Fruit fly (Drosophila melanogaster) whole organism, embryonic: ENCODE measurements around the gene CG17930.

Experiments used
- Asciz ChIP-seq: fragments of 200-800 bp; sonication (Bioruptor generic); optimal IDR thresholded peaks from 2 replicates; lab custom pipeline; 2017; ENCODE audit warnings: missing biosample characterization, mild to moderate bottlenecking, missing genetic modification characterization, missing genetic modification reagents
- CG12299 ChIP-seq: fragments of 200-800 bp; sonication (Bioruptor generic); optimal IDR thresholded peaks from 2 replicates; lab custom pipeline; 2018; ENCODE audit warnings: missing biosample characterization, mild to moderate bottlenecking, missing genetic modification characterization
- CG12942 ChIP-seq: fragments of 200-800 bp; sonication (Bioruptor generic); optimal IDR thresholded peaks from 3 replicates; lab custom pipeline; 2016; ENCODE audit warnings: missing biosample characterization, missing genetic modification characterization
- CG13775 ChIP-seq: fragments of 200-800 bp; sonication (Bioruptor generic); optimal IDR thresholded peaks from 3 replicates; lab custom pipeline; 2017; ENCODE audit warnings: missing biosample characterization, mild to moderate bottlenecking, missing genetic modification characterization
- CG14667 ChIP-seq: fragments of 200-800 bp; sonication (Bioruptor generic); IDR thresholded peaks from 2 replicates; pipeline ENCODE4 v1.3.6; 2022; ENCODE audit warnings: missing biosample characterization, missing genetic modification characterization
- CG16815 ChIP-seq: fragments of 200-800 bp; sonication (Bioruptor generic); optimal IDR thresholded peaks from 3 replicates; lab custom pipeline; 2017; ENCODE audit warnings: missing biosample characterization, mild to moderate bottlenecking, missing genetic modification characterization
- CG17186 ChIP-seq: fragments of 200-800 bp; sonication (Bioruptor generic); optimal IDR thresholded peaks from 3 replicates; lab custom pipeline; 2017; ENCODE audit warnings: missing biosample characterization, missing genetic modification reagents, missing genetic modification characterization
- CG17361 ChIP-seq: fragments of 200-800 bp; sonication (Bioruptor generic); IDR thresholded peaks from 3 replicates; pipeline ENCODE4 v1.3.6; 2022; ENCODE audit warnings: missing biosample characterization, missing genetic modification characterization
- CG17612 ChIP-seq: fragments of 200-800 bp; sonication (Bioruptor generic); IDR thresholded peaks from 2 replicates; pipeline ENCODE4 v1.3.6; 2022; ENCODE audit warnings: missing biosample characterization, missing genetic modification characterization
- CG18262 ChIP-seq: fragments of 200-800 bp; optimal IDR thresholded peaks from 3 replicates; lab custom pipeline; 2019; ENCODE audit warnings: missing biosample characterization, mild to moderate bottlenecking, missing genetic modification characterization, moderate library complexity
- CG4424 ChIP-seq: fragments of 200-800 bp; sonication (Bioruptor generic); optimal IDR thresholded peaks from 3 replicates; lab custom pipeline; 2016; ENCODE audit warnings: missing biosample characterization, missing genetic modification characterization
- CG6813 ChIP-seq: fragments of 200-800 bp; sonication (Bioruptor generic); optimal IDR thresholded peaks from 2 replicates; lab custom pipeline; 2017; ENCODE audit warnings: missing biosample characterization, missing genetic modification characterization, mild to moderate bottlenecking, moderate library complexity, missing genetic modification reagents
- CG9876 ChIP-seq: fragments of 200-800 bp; sonication (Bioruptor generic); optimal IDR thresholded peaks from 2 replicates; lab custom pipeline; 2016; ENCODE audit warnings: missing biosample characterization, missing genetic modification characterization
- Dad ChIP-seq: fragments of 200-800 bp; sonication (Bioruptor generic); optimal IDR thresholded peaks from 3 replicates; lab custom pipeline; 2016; ENCODE audit warnings: missing biosample characterization, missing genetic modification characterization
- Deaf1 ChIP-seq: fragments of 200-800 bp; optimal IDR thresholded peaks from 3 replicates; lab custom pipeline; 2019; ENCODE audit warnings: missing biosample characterization, mild to moderate bottlenecking, missing genetic modification characterization, moderate library complexity
- ERR ChIP-seq: fragments of 200-800 bp; sonication (Bioruptor generic); optimal IDR thresholded peaks from 2 replicates; lab custom pipeline; 2016; ENCODE audit warnings: missing biosample characterization, missing genetic modification characterization
- Fer1 ChIP-seq: fragments of 200-800 bp; sonication (Bioruptor generic); optimal IDR thresholded peaks from 2 replicates; lab custom pipeline; 2017; ENCODE audit warnings: missing biosample characterization, mild to moderate bottlenecking, missing genetic modification characterization
- HHEX ChIP-seq: fragments of 200-800 bp; sonication (Bioruptor generic); optimal IDR thresholded peaks from 3 replicates; lab custom pipeline; 2017; ENCODE audit warnings: missing biosample characterization, mild to moderate bottlenecking, missing genetic modification characterization, missing genetic modification reagents
- HLH54F ChIP-seq: fragments of 200-800 bp; sonication (Bioruptor generic); optimal IDR thresholded peaks from 3 replicates; lab custom pipeline; 2016; ENCODE audit warnings: missing biosample characterization, missing genetic modification characterization
- Hr3 ChIP-seq: fragments of 200-800 bp; sonication (Bioruptor generic); optimal IDR thresholded peaks from 3 replicates; lab custom pipeline; 2016; ENCODE audit warnings: missing biosample characterization, missing genetic modification characterization
- Hr51 ChIP-seq, 2 experiments: fragments of 200-800 bp; sonication (Bioruptor generic); optimal IDR thresholded peaks; 2 replicates in 1 of 2; 3 replicates in 1 of 2; lab custom pipeline; 2016 to 2018; ENCODE audit warnings: missing biosample characterization in 2 of 2, missing genetic modification characterization in 2 of 2, mild to moderate bottlenecking in 1 of 2, moderate library complexity in 1 of 2
- NFAT ChIP-seq: fragments of 200-800 bp; sonication (Bioruptor generic); IDR thresholded peaks from 2 replicates; pipeline ENCODE4 v1.3.6; 2022; ENCODE audit warnings: missing biosample characterization, missing genetic modification characterization
- Oaz ChIP-seq: fragments of 200-800 bp; sonication (Bioruptor generic); IDR thresholded peaks from 2 replicates; pipeline ENCODE4 v1.3.6; 2022; ENCODE audit warnings: missing biosample characterization, missing genetic modification characterization
- Ravus ChIP-seq: fragments of 200-800 bp; sonication (Bioruptor generic); IDR thresholded peaks from 2 replicates; pipeline ENCODE4 v1.3.6; 2022; ENCODE audit warnings: missing biosample characterization, missing genetic modification characterization
- Trl ChIP-seq, 3 experiments: fragments of >200 bp in 2 of 3; fragments of 200-800 bp in 1 of 3; sonication (Bioruptor generic) in 1 of 3; optimal IDR thresholded peaks; 2 replicates in 1 of 3; 3 replicates in 2 of 3; lab custom pipeline; 2016 to 2017; ENCODE audit warnings: missing biosample characterization in 1 of 3, missing genetic modification characterization in 1 of 3
- bab2 ChIP-seq: fragments of 200-800 bp; sonication (Bioruptor generic); optimal IDR thresholded peaks from 2 replicates; lab custom pipeline; 2016; ENCODE audit warnings: missing biosample characterization, missing genetic modification characterization
- bbx ChIP-seq: fragments of 200-800 bp; sonication (Bioruptor generic); IDR thresholded peaks from 2 replicates; pipeline ENCODE4 v1.3.6; 2022; ENCODE audit warnings: missing biosample characterization, missing genetic modification characterization; ENCODE audit not compliant: partially characterized antibody
- crc ChIP-seq: fragments of 200-800 bp; sonication (Bioruptor generic); optimal IDR thresholded peaks from 2 replicates; lab custom pipeline; 2016; ENCODE audit warnings: missing biosample characterization, missing genetic modification characterization
- crp ChIP-seq, 2 experiments: fragments of 200-800 bp; sonication (Bioruptor generic); optimal IDR thresholded peaks; 2 replicates in 1 of 2; 3 replicates in 1 of 2; lab custom pipeline; 2017; ENCODE audit warnings: missing biosample characterization in 2 of 2, missing genetic modification characterization in 2 of 2, mild to moderate bottlenecking in 1 of 2, moderate library complexity in 1 of 2
- dan ChIP-seq: fragments of 200-800 bp; sonication (Bioruptor generic); IDR thresholded peaks from 2 replicates; pipeline ENCODE4 v1.3.6; 2022; ENCODE audit warnings: missing biosample characterization, missing genetic modification characterization
- ems ChIP-seq: fragments of 200-800 bp; sonication (Bioruptor generic); optimal IDR thresholded peaks from 3 replicates; lab custom pipeline; 2016; ENCODE audit warnings: missing biosample characterization, missing genetic modification characterization
- esg ChIP-seq: fragments of 200-800 bp; sonication (Bioruptor generic); conservative IDR thresholded peaks from 2 replicates; pipeline ENCODE4 v1.3.6; 2022; ENCODE audit warnings: missing biosample characterization, missing genetic modification characterization
- fru ChIP-seq: fragments of >200 bp; optimal IDR thresholded peaks from 2 replicates; lab custom pipeline; 2017
- ind ChIP-seq: fragments of 200-800 bp; sonication (Bioruptor generic); optimal IDR thresholded peaks from 3 replicates; lab custom pipeline; 2016; ENCODE audit warnings: missing biosample characterization, missing genetic modification characterization
- insv ChIP-seq, 2 experiments: fragments of 200-800 bp; sonication (Bioruptor generic); optimal IDR thresholded peaks; 3 replicates each; lab custom pipeline; 2016 to 2018; ENCODE audit warnings: missing biosample characterization in 2 of 2, missing genetic modification characterization in 2 of 2
- lola ChIP-seq, 3 experiments: fragments of >200 bp in 2 of 3; fragments of 200-800 bp in 1 of 3; sonication (Bioruptor generic) in 1 of 3; optimal IDR thresholded peaks; 2 replicates each; lab custom pipeline; 2017 to 2019; ENCODE audit warnings: missing biosample characterization in 3 of 3, missing genetic modification characterization in 3 of 3, mild to moderate bottlenecking in 1 of 3, moderate library complexity in 1 of 3
- oc ChIP-seq: fragments of 200-800 bp; sonication (Bioruptor generic); optimal IDR thresholded peaks from 2 replicates; lab custom pipeline; 2018; ENCODE audit warnings: missing biosample characterization, mild to moderate bottlenecking, missing genetic modification characterization, moderate library complexity
- pan ChIP-seq, 4 experiments: fragments of >200 bp in 3 of 4; fragments of 200-800 bp in 1 of 4; sonication (Bioruptor generic) in 1 of 4; optimal IDR thresholded peaks in 3 of 4; IDR thresholded peaks in 1 of 4; 2 replicates each; pipeline versions ENCODE4 v1.3.6 to Lab custom; 2017 to 2022; ENCODE audit warnings: missing biosample characterization in 2 of 4, missing genetic modification characterization in 2 of 4, mixed read lengths in 1 of 4
- psq ChIP-seq: fragments of 200-800 bp; sonication (Bioruptor generic); optimal IDR thresholded peaks from 2 replicates; lab custom pipeline; 2017; ENCODE audit warnings: missing biosample characterization, missing genetic modification characterization
- pum ChIP-seq: fragments of 200-800 bp; sonication (Bioruptor generic); optimal IDR thresholded peaks from 2 replicates; lab custom pipeline; 2016; ENCODE audit warnings: missing biosample characterization, missing genetic modification characterization
- run ChIP-seq: fragments of 200-800 bp; sonication (Bioruptor generic); optimal IDR thresholded peaks from 3 replicates; lab custom pipeline; 2018; ENCODE audit warnings: missing biosample characterization, mild to moderate bottlenecking, missing genetic modification characterization
- slp2 ChIP-seq: fragments of 200-800 bp; sonication (Bioruptor generic); optimal IDR thresholded peaks from 2 replicates; lab custom pipeline; 2016; ENCODE audit warnings: missing biosample characterization, missing genetic modification characterization
- sqz ChIP-seq: fragments of 200-800 bp; sonication (Bioruptor generic); optimal IDR thresholded peaks from 3 replicates; lab custom pipeline; 2018; ENCODE audit warnings: missing biosample characterization, mild to moderate bottlenecking, missing genetic modification characterization
- sug ChIP-seq: fragments of 200-800 bp; optimal IDR thresholded peaks from 2 replicates; lab custom pipeline; 2019; ENCODE audit warnings: missing biosample characterization, mild to moderate bottlenecking, missing genetic modification characterization, moderate library complexity
- tap ChIP-seq: fragments of 200-800 bp; optimal IDR thresholded peaks from 3 replicates; lab custom pipeline; 2019; ENCODE audit warnings: missing biosample characterization, mild to moderate bottlenecking, missing genetic modification characterization, moderate library complexity
- tin ChIP-seq: fragments of 200-800 bp; sonication (Bioruptor generic); optimal IDR thresholded peaks from 3 replicates; lab custom pipeline; 2016; ENCODE audit warnings: missing biosample characterization, missing genetic modification characterization
- toy ChIP-seq: fragments of 200-800 bp; sonication (Bioruptor generic); IDR thresholded peaks from 2 replicates; pipeline ENCODE4 v1.3.6; 2022; ENCODE audit warnings: missing biosample characterization, missing genetic modification characterization
- unpg ChIP-seq: fragments of 200-800 bp; sonication (Bioruptor generic); optimal IDR thresholded peaks from 3 replicates; lab custom pipeline; 2018; ENCODE audit warnings: missing biosample characterization, mild to moderate bottlenecking, missing genetic modification characterization, moderate library complexity
- usp ChIP-seq: fragments of >200 bp; optimal IDR thresholded peaks from 2 replicates; lab custom pipeline; 2017; ENCODE audit warnings: missing biosample characterization, missing genetic modification characterization
- zen2 ChIP-seq: fragments of 200-800 bp; sonication (Bioruptor generic); IDR thresholded peaks from 3 replicates; pipeline ENCODE4 v1.3.6; 2022; ENCODE audit warnings: missing biosample characterization, missing genetic modification characterization; ENCODE audit not compliant: partially characterized antibody
- zfh2 ChIP-seq: fragments of 200-800 bp; sonication (Bioruptor generic); optimal IDR thresholded peaks from 2 replicates; lab custom pipeline; 2016; ENCODE audit warnings: missing biosample characterization, missing genetic modification characterization

CG17930 gene

DNA sequence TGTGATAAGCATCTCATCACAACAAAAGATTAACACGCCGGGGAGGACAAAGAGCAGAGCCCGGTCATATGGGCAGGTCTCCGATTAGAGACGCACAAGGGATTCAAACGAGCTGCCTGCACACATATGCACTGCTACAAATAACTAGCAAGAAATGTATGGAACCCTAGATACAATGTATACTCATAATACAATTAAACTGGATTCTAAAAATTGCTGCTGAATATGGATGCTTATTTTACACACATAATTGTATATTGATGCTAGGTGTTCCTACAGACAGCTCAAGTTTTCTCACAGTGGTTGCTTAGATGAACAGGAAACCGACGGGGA lies 9.4 kb downstream of the CG17930 start (continued):
- TF ChIP-seq CG12299 (tag; lab: Kevin White, UChicago) (no peak), NFAT (no peak), CG14667 (GFP tag; lab: Robert Waterston, UW) (0 out of 2 replicates have a peak, but pooled peaks have one; percentile 23), Fer1 (GFP tag; lab: Kevin White, UChicago) (no peak), CG17186 (no peak), crp (GFP tag; optimal IDR thresholded peaks at IDR 0.05; lab: Kevin White, UChicago) (no peak), usp (GFP tag; lab: Kevin White, UChicago) (no peak), Deaf1 (tag; lab: Kevin White, UChicago) (no peak), dan (GFP tag; lab: Robert Waterston, UW) (peak; percentile 78), fru (lab: Kevin White, UChicago) (no peak), tap (tag; lab: Kevin White, UChicago) (no peak), HHEX (GFP tag; lab: Kevin White, UChicago) (peak; percentile 20), CG6813 (GFP tag; lab: Kevin White, UChicago) (peak; percentile 52), crc (no peak), CG16815 (GFP tag; lab: Kevin White, UChicago) (peak; percentile 77), lola (GFP tag; optimal IDR thresholded peaks at IDR 0.05; lab: Kevin White, UChicago) (peak in 1 of 3 experiments; percentile 81), bab2 (GFP tag; lab: Kevin White, UChicago) (no peak), zen2 (no peak), ind (GFP tag; lab: Kevin White, UChicago) (peak; percentile 41), CG17612 (GFP tag; lab: Robert Waterston, UW) (no peak), zfh2 (GFP tag; lab: Kevin White, UChicago) (no peak), esg (GFP tag; lab: Robert Waterston, UW) (peak; percentile 45), insv (GFP tag; optimal IDR thresholded peaks at IDR 0.05; lab: Kevin White, UChicago) (peak in 1 of 2 experiments; percentile 14), Dad (GFP tag; lab: Kevin White, UChicago) (no peak), HLH54F (peak; percentile 7), Ravus (GFP tag; lab: Robert Waterston, UW) (no peak), pum (GFP tag; lab: Kevin White, UChicago) (peak; percentile 70), bbx (GFP tag; lab: Robert Waterston, UW) (no peak), Asciz (GFP tag; lab: Kevin White, UChicago) (peak; percentile 33), Trl (optimal IDR thresholded peaks at IDR 0.05; lab: Kevin White, UChicago) (no peak), Trl (GFP tag; optimal IDR thresholded peaks at IDR 0.05; lab: Kevin White, UChicago) (peak; percentile 65), CG13775 (peak; percentile 69), ems (GFP tag; lab: Kevin White, UChicago) (no peak), CG17361 (GFP tag; lab: Robert Waterston, UW) (peak; percentile 29; the same call in 1 of the 3 replicates), CG12942 (GFP tag; lab: Kevin White, UChicago) (peak; percentile 1), oc (tag; lab: Kevin White, UChicago) (peak; percentile 36), CG4424 (GFP tag; lab: Kevin White, UChicago) (peak; percentile 76), sqz (GFP tag; lab: Kevin White, UChicago) (no peak), Oaz (no peak), CG18262 (tag; lab: Kevin White, UChicago) (peak; percentile 83), ERR (no peak), slp2 (GFP tag; lab: Kevin White, UChicago) (peak; percentile 26), tin (GFP tag; lab: Kevin White, UChicago) (peak; percentile 69), unpg (GFP tag; lab: Kevin White, UChicago) (peak; percentile 63), pan (optimal IDR thresholded peaks at IDR 0.05; lab: Kevin White, UChicago) (no peak), pan (GFP tag; optimal IDR thresholded peaks at IDR 0.05 in 1 of 2, IDR thresholded peaks at IDR 0.05 in 1 of 2) (peak in 1 of 2 experiments; percentile 27), psq (GFP tag; lab: Kevin White, UChicago) (peak; percentile 5), run (tag; lab: Kevin White, UChicago) (no peak), sug (tag; lab: Kevin White, UChicago) (no peak), Hr3 (peak; percentile 56), Hr51 (GFP tag; optimal IDR thresholded peaks at IDR 0.05; lab: Kevin White, UChicago) (peak; percentile 14 to 54), toy (GFP tag; lab: Robert Waterston, UW) (no peak), CG9876 (GFP tag; lab: Kevin White, UChicago) (no peak)
